Fruit fly (Drosophila melanogaster) whole organism, pupa: ENCODE results near the gene Crk.

Source experiments
- CG10348 ChIP-seq: fragments of 200-800 bp; sonication (Bioruptor generic); IDR thresholded peaks from 2 replicates; pipeline ENCODE4 v1.3.6; 2022; ENCODE audit warnings: missing biosample characterization, missing genetic modification characterization
- CG14655 ChIP-seq: fragments of 200-800 bp; sonication (Bioruptor generic); optimal IDR thresholded peaks from 3 replicates; lab custom pipeline; 2017; ENCODE audit warnings: mild to moderate bottlenecking, missing biosample characterization, missing genetic modification reagents, missing genetic modification characterization
- CG34367 ChIP-seq: fragments of 200-800 bp; sonication (Bioruptor generic); optimal IDR thresholded peaks from 2 replicates; lab custom pipeline; 2018; ENCODE audit warnings: missing biosample characterization, mild to moderate bottlenecking, missing genetic modification characterization
- CG8159 ChIP-seq: fragments of 200-800 bp; sonication (Bioruptor generic); optimal IDR thresholded peaks from 3 replicates; lab custom pipeline; 2018; ENCODE audit warnings: missing biosample characterization, mild to moderate bottlenecking, missing genetic modification characterization, moderate library complexity
- CG8301 ChIP-seq: fragments of 200-800 bp; sonication (Bioruptor generic); optimal IDR thresholded peaks from 2 replicates; lab custom pipeline; 2018; ENCODE audit warnings: missing biosample characterization, mild to moderate bottlenecking, missing genetic modification characterization
- CG9948 ChIP-seq: fragments of 200-800 bp; sonication (Bioruptor generic); optimal IDR thresholded peaks from 2 replicates; lab custom pipeline; 2018; ENCODE audit warnings: missing biosample characterization, mild to moderate bottlenecking, missing genetic modification characterization, moderate library complexity
- EcR ChIP-seq: fragments of 200-800 bp; sonication (Bioruptor generic); optimal IDR thresholded peaks from 3 replicates; lab custom pipeline; 2019; ENCODE audit warnings: missing biosample characterization, missing genetic modification characterization, mild to moderate bottlenecking, moderate library complexity, missing genetic modification reagents
- Ets98B ChIP-seq: fragments of 200-800 bp; sonication (Bioruptor generic); IDR thresholded peaks from 2 replicates; pipeline ENCODE4 v1.3.6; 2022; ENCODE audit warnings: missing biosample characterization, missing genetic modification characterization
- Pif1B ChIP-seq: fragments of 200-800 bp; sonication (Bioruptor generic); optimal IDR thresholded peaks from 3 replicates; lab custom pipeline; 2016; ENCODE audit warnings: missing biosample characterization, missing genetic modification characterization
- gl ChIP-seq: fragments of 200-800 bp; sonication (Bioruptor generic); optimal IDR thresholded peaks from 2 replicates; lab custom pipeline; 2018; ENCODE audit warnings: missing biosample characterization, mild to moderate bottlenecking, missing genetic modification characterization
- rn ChIP-seq: fragments of 200-800 bp; sonication (Bioruptor generic); IDR thresholded peaks from 2 replicates; pipeline ENCODE4 v1.3.6; 2022; ENCODE audit warnings: missing biosample characterization, missing genetic modification characterization

dm6 chr4:179062-179919 lies 30.7 kb upstream of the Crk start, which contains the start of gene Arl4:
- TF ChIP-seq CG10348 = no peak
- no peak for TF ChIP-seq CG8301 (tag; lab: Kevin White, UChicago)
- no peak for TF ChIP-seq CG8159 (tag; lab: Kevin White, UChicago)
- no peak for TF ChIP-seq CG14655 (GFP tag; lab: Kevin White, UChicago)
- no peak for TF ChIP-seq Pif1B (GFP tag; lab: Kevin White, UChicago)
- TF ChIP-seq EcR (GFP tag; lab: Kevin White, UChicago) = no peak
- TF ChIP-seq Ets98B = no peak
- no peak for TF ChIP-seq gl (tag; lab: Kevin White, UChicago)
- TF ChIP-seq CG9948 (tag; lab: Kevin White, UChicago) = no peak
- TF ChIP-seq rn (GFP tag; lab: Robert Waterston, UW) = no peak
- no peak for TF ChIP-seq CG34367 (tag; lab: Kevin White, UChicago)
